Worm (Caenorhabditis elegans): ENCODE data around the gene tag-10.

DNA sequence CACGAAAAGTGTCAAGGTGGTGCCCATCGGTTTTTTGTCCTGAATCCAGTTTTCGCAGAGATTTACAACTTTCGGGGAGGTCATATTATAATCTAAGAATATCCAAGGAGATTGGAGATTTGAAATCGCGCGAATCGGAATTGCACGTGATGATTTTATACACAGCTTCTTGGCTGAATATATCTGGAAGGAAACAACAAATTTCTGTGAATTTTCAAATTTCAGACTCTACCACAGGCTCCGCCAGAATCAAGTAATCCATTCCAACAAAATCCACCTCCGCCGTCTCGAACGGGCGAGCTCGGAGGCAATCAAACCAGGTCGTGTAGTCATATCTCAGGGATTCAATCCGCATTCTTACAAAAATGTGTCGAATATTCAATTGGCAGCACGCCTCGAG, 37.1 kb upstream of the tag-10 start:
- TF ChIP-seq aly-2 (tag; optimal IDR thresholded peaks at IDR 0.05), result no peak
- TF ChIP-seq ztf-11 (tag; optimal IDR thresholded peaks at IDR 0.05), result no peak
- TF ChIP-seq ZK546.5 (tag; optimal IDR thresholded peaks at IDR 0.05), result no peak
- TF ChIP-seq ceh-82 (tag; optimal IDR thresholded peaks at IDR 0.05), result no peak
- no peak for TF ChIP-seq nhr-77 (tag; optimal IDR thresholded peaks at IDR 0.05)
- TF ChIP-seq lin-39 (tag; optimal IDR thresholded peaks at IDR 0.05), result no peak
- no peak for TF ChIP-seq unc-62 (GFP tag; optimal IDR thresholded peaks at IDR 0.05)
- no peak for TF ChIP-seq nhr-10 (tag; optimal IDR thresholded peaks at IDR 0.05)
- TF ChIP-seq nhr-23 (tag; optimal IDR thresholded peaks at IDR 0.05), result no peak
- no peak for TF ChIP-seq skn-1 (tag; optimal IDR thresholded peaks at IDR 0.05)
- no peak for TF ChIP-seq nhr-6 (tag; optimal IDR thresholded peaks at IDR 0.05)
- no peak for TF ChIP-seq snpc-4 (tag; optimal IDR thresholded peaks at IDR 0.05)
